Fruit fly (Drosophila melanogaster): ENCODE data around the gene mre11.
A peak's percentile ranks its signal among the peaks of the same experiment; 100 is the strongest.

mre11 gene

dm6 chr2L:11323917-11324316, 42.0 kb downstream of the mre11 start:
- TF ChIP-seq Max (GFP tag; optimal IDR thresholded peaks at IDR 0.05): peak; percentile 2
- peak; percentile 62 for TF ChIP-seq sob (GFP tag; IDR thresholded peaks at IDR 0.05)
- no peak for TF ChIP-seq twi (tag; optimal IDR thresholded peaks at IDR 0.05)
- TF ChIP-seq CG14014 (GFP tag; IDR thresholded peaks at IDR 0.05): peak; percentile 48; the same call in 1 of the 2 replicates
- TF ChIP-seq Antp (GFP tag; optimal IDR thresholded peaks at IDR 0.05): peak; percentile 36
- TF ChIP-seq inv (GFP tag; IDR thresholded peaks at IDR 0.05; ENCODE audit: partially characterized antibody): no peak
- TF ChIP-seq HHEX (GFP tag; optimal IDR thresholded peaks at IDR 0.05): peak; percentile 16
- TF ChIP-seq sc (optimal IDR thresholded peaks at IDR 0.05): no peak
- TF ChIP-seq sc (GFP tag; optimal IDR thresholded peaks at IDR 0.05): peak; percentile 5
- peak; percentile 36 for TF ChIP-seq CoRest (tag; optimal IDR thresholded peaks at IDR 0.05)
- peak; percentile 46 for TF ChIP-seq jumu (GFP tag; optimal IDR thresholded peaks at IDR 0.05)
- TF ChIP-seq CG17802 (tag; optimal IDR thresholded peaks at IDR 0.05): peak; percentile 35
- TF ChIP-seq CG8924 (tag; optimal IDR thresholded peaks at IDR 0.05): peak; percentile 55
- peak; percentile 50; the same call in 1 of the 2 replicates for TF ChIP-seq esg (GFP tag; conservative IDR thresholded peaks at IDR 0.05)
- peak; percentile 70 for TF ChIP-seq CG6689 (GFP tag; IDR thresholded peaks at IDR 0.05)
- TF ChIP-seq fd102C (GFP tag; optimal IDR thresholded peaks at IDR 0.05): peak; percentile 17
- no peak for TF ChIP-seq Dbx (GFP tag; IDR thresholded peaks at IDR 0.05)
- TF ChIP-seq Sox100B (GFP tag; optimal IDR thresholded peaks at IDR 0.05): peak; percentile 13
- TF ChIP-seq otp (GFP tag; IDR thresholded peaks at IDR 0.05): 0 out of 3 replicates have a peak, but pooled peaks have one; percentile 68
- peak; percentile 79 for TF ChIP-seq CG31441 (GFP tag; IDR thresholded peaks at IDR 0.05)
- TF ChIP-seq MTF-1 (GFP tag; optimal IDR thresholded peaks at IDR 0.05; ENCODE audit: borderline replicate concordance): peak; percentile 24
- peak; percentile 23 for TF ChIP-seq tio (GFP tag; optimal IDR thresholded peaks at IDR 0.05)
- TF ChIP-seq CG1792 (GFP tag; optimal IDR thresholded peaks at IDR 0.05): no peak
- TF ChIP-seq CG12155 (GFP tag; optimal IDR thresholded peaks at IDR 0.05): peak; percentile 14
- peak; percentile 49 for TF ChIP-seq Hsf (GFP tag; optimal IDR thresholded peaks at IDR 0.05)
- TF ChIP-seq CG17359 (tag; optimal IDR thresholded peaks at IDR 0.05): peak; percentile 64
- TF ChIP-seq dmrt11E (tag; optimal IDR thresholded peaks at IDR 0.05): peak; percentile 78
- peak; percentile 21 for TF ChIP-seq Nf-YB (GFP tag; optimal IDR thresholded peaks at IDR 0.05)
- TF ChIP-seq Awh (GFP tag; IDR thresholded peaks at IDR 0.05): peak; percentile 66; the same call in 1 of the 2 replicates
- TF ChIP-seq ATbp (GFP tag; optimal IDR thresholded peaks at IDR 0.05): peak; percentile 51
- TF ChIP-seq CG13424 (tag; optimal IDR thresholded peaks at IDR 0.05): peak; percentile 50
- 0 out of 2 replicates have a peak, but pooled peaks have one; percentile 29 for TF ChIP-seq MBD-R2 (GFP tag; IDR thresholded peaks at IDR 0.05)
- TF ChIP-seq bcd (GFP tag; optimal IDR thresholded peaks at IDR 0.05): peak; percentile 62
- peak; percentile 56 for TF ChIP-seq org-1 (GFP tag; optimal IDR thresholded peaks at IDR 0.05)
- TF ChIP-seq lmd (GFP tag; IDR thresholded peaks at IDR 0.05): peak; percentile 69
- peak; percentile 63 for TF ChIP-seq CG12391 (tag; optimal IDR thresholded peaks at IDR 0.05)
- TF ChIP-seq CG43689 (GFP tag; IDR thresholded peaks at IDR 0.05): 0 out of 2 replicates have a peak, but pooled peaks have one; percentile 12
- peak; percentile 63 for TF ChIP-seq PHDP (tag; optimal IDR thresholded peaks at IDR 0.05)
- TF ChIP-seq Rx (GFP tag; IDR thresholded peaks at IDR 0.05): peak; percentile 57; the same call in 1 of the 2 replicates
- TF ChIP-seq CG7357 (GFP tag; IDR thresholded peaks at IDR 0.05): 0 out of 3 replicates have a peak, but pooled peaks have one; percentile 15
- 0 out of 3 replicates have a peak, but pooled peaks have one; percentile 58 for TF ChIP-seq CG3726 (GFP tag; IDR thresholded peaks at IDR 0.05)
- TF ChIP-seq CG2712 (tag; optimal IDR thresholded peaks at IDR 0.05): peak; percentile 73
- TF ChIP-seq CG17186 (GFP tag; optimal IDR thresholded peaks at IDR 0.05): peak; percentile 17
- peak; percentile 36 for TF ChIP-seq Meics (GFP tag; optimal IDR thresholded peaks at IDR 0.05)
- peak; percentile 32 for TF ChIP-seq jing (GFP tag; optimal IDR thresholded peaks at IDR 0.05)
- peak; percentile 46 for TF ChIP-seq CG14710 (tag; optimal IDR thresholded peaks at IDR 0.05)
- peak; percentile 83 for TF ChIP-seq lbe (GFP tag; optimal IDR thresholded peaks at IDR 0.05)
- no peak; the same call in 1 of the 2 replicates for TF ChIP-seq al (GFP tag; IDR thresholded peaks at IDR 0.05)
- TF ChIP-seq slbo (GFP tag; IDR thresholded peaks at IDR 0.05): peak; percentile 58
- peak; percentile 9 for TF ChIP-seq CG31388 (GFP tag; optimal IDR thresholded peaks at IDR 0.05)

Data from whole organism, embryonic.